Fruit fly (Drosophila melanogaster) whole organism, embryonic: Measurements from ENCODE around the gene CG12289.

ENCODE experiments used
- CG10147 ChIP-seq: fragments of 200-800 bp; sonication (Bioruptor generic); optimal IDR thresholded peaks from 2 replicates; lab custom pipeline; 2019; ENCODE audit warnings: missing biosample characterization, mild to moderate bottlenecking, missing genetic modification characterization, moderate library complexity
- CG10274 ChIP-seq: fragments of 200-800 bp; sonication (Bioruptor generic); optimal IDR thresholded peaks from 3 replicates; lab custom pipeline; 2017; ENCODE audit warnings: missing biosample characterization, mild to moderate bottlenecking, missing genetic modification characterization
- CG11695 ChIP-seq: fragments of 200-800 bp; sonication (Bioruptor generic); IDR thresholded peaks from 3 replicates; pipeline ENCODE4 v1.3.6; 2022; ENCODE audit warnings: missing biosample characterization, missing genetic modification characterization
- CG11723 ChIP-seq: fragments of 200-800 bp; sonication (Bioruptor generic); optimal IDR thresholded peaks from 2 replicates; lab custom pipeline; 2017; ENCODE audit warnings: missing biosample characterization, mild to moderate bottlenecking, missing genetic modification characterization
- CG15479 ChIP-seq: fragments of 200-800 bp; sonication (Bioruptor generic); optimal IDR thresholded peaks from 3 replicates; lab custom pipeline; 2019; ENCODE audit warnings: missing biosample characterization, mild to moderate bottlenecking, missing genetic modification characterization, moderate library complexity
- CG17359 ChIP-seq: fragments of 200-800 bp; sonication (Bioruptor generic); optimal IDR thresholded peaks from 3 replicates; lab custom pipeline; 2018; ENCODE audit warnings: missing biosample characterization, mild to moderate bottlenecking, missing genetic modification characterization, moderate library complexity
- CG17385 ChIP-seq: fragments of 200-800 bp; sonication (Bioruptor generic); optimal IDR thresholded peaks from 3 replicates; lab custom pipeline; 2018; ENCODE audit warnings: missing biosample characterization, mild to moderate bottlenecking, missing genetic modification characterization
- CG17912 ChIP-seq: fragments of 200-800 bp; sonication (Bioruptor generic); optimal IDR thresholded peaks from 2 replicates; lab custom pipeline; 2018; ENCODE audit warnings: missing biosample characterization, mild to moderate bottlenecking, missing genetic modification characterization
- CG2199 ChIP-seq: fragments of 200-800 bp; sonication (Bioruptor generic); IDR thresholded peaks from 3 replicates; pipeline ENCODE4 v1.3.6; 2022; ENCODE audit warnings: missing biosample characterization, missing genetic modification characterization
- CG34376 ChIP-seq: fragments of 200-800 bp; sonication (Bioruptor generic); optimal IDR thresholded peaks from 2 replicates; lab custom pipeline; 2018; ENCODE audit warnings: missing biosample characterization, mild to moderate bottlenecking, missing genetic modification characterization
- CG3995 ChIP-seq: fragments of 200-800 bp; sonication (Bioruptor generic); optimal IDR thresholded peaks from 3 replicates; lab custom pipeline; 2016; ENCODE audit warnings: missing biosample characterization, missing genetic modification characterization
- CG5245 ChIP-seq: fragments of 200-800 bp; sonication (Bioruptor generic); optimal IDR thresholded peaks from 3 replicates; lab custom pipeline; 2016; ENCODE audit warnings: missing biosample characterization, missing genetic modification characterization
- CG7357 ChIP-seq: fragments of 200-800 bp; sonication (Bioruptor generic); IDR thresholded peaks from 3 replicates; pipeline ENCODE4 v1.3.6; 2022; ENCODE audit warnings: missing biosample characterization, missing genetic modification characterization
- Doc3 ChIP-seq: fragments of 200-800 bp; sonication (Bioruptor generic); IDR thresholded peaks from 3 replicates; pipeline ENCODE4 v1.3.6; 2022; ENCODE audit warnings: missing biosample characterization, missing genetic modification characterization; ENCODE audit not compliant: partially characterized antibody
- Fer3 ChIP-seq: fragments of 200-800 bp; sonication (Bioruptor generic); optimal IDR thresholded peaks from 2 replicates; lab custom pipeline; 2018; ENCODE audit warnings: missing biosample characterization, mild to moderate bottlenecking, missing genetic modification characterization, moderate library complexity
- GATAe ChIP-seq: fragments of 200-800 bp; sonication (Bioruptor generic); conservative IDR thresholded peaks from 2 replicates; pipeline ENCODE4 v1.3.6; 2022; ENCODE audit warnings: missing biosample characterization, missing genetic modification characterization
- Hey ChIP-seq: fragments of 200-800 bp; sonication (Bioruptor generic); optimal IDR thresholded peaks from 3 replicates; lab custom pipeline; 2018; ENCODE audit warnings: missing biosample characterization, mild to moderate bottlenecking, missing genetic modification characterization
- Meics ChIP-seq: fragments of 200-800 bp; sonication (Bioruptor generic); optimal IDR thresholded peaks from 2 replicates; lab custom pipeline; 2017; ENCODE audit warnings: missing biosample characterization, mild to moderate bottlenecking, missing genetic modification characterization
- NFAT ChIP-seq: fragments of 200-800 bp; sonication (Bioruptor generic); IDR thresholded peaks from 2 replicates; pipeline ENCODE4 v1.3.6; 2022; ENCODE audit warnings: missing biosample characterization, missing genetic modification characterization
- NK7.1 ChIP-seq: fragments of 200-800 bp; sonication (Bioruptor generic); optimal IDR thresholded peaks from 3 replicates; lab custom pipeline; 2016; ENCODE audit warnings: missing biosample characterization, missing genetic modification characterization
- Neu2 ChIP-seq: fragments of 200-800 bp; sonication (Bioruptor generic); optimal IDR thresholded peaks from 3 replicates; lab custom pipeline; 2016; ENCODE audit warnings: missing biosample characterization, missing genetic modification characterization, borderline replicate concordance
- Optix ChIP-seq: fragments of 200-800 bp; sonication (Bioruptor generic); IDR thresholded peaks from 3 replicates; pipeline ENCODE4 v1.3.6; 2022; ENCODE audit warnings: missing biosample characterization, missing genetic modification characterization
- Poxn ChIP-seq: fragments of 200-800 bp; sonication (Bioruptor generic); IDR thresholded peaks from 2 replicates; pipeline ENCODE4 v1.3.6; 2022; ENCODE audit warnings: missing biosample characterization, missing genetic modification characterization
- Ssrp ChIP-seq: fragments of 200-800 bp; sonication (Bioruptor generic); optimal IDR thresholded peaks from 2 replicates; lab custom pipeline; 2018; ENCODE audit warnings: missing biosample characterization, mild to moderate bottlenecking, missing genetic modification characterization, moderate library complexity
- TFAM ChIP-seq: fragments of 200-800 bp; sonication (Bioruptor generic); optimal IDR thresholded peaks from 2 replicates; lab custom pipeline; 2017; ENCODE audit warnings: missing biosample characterization, missing genetic modification characterization, inconsistent platforms
- Vsx1 ChIP-seq: fragments of 200-800 bp; sonication (Bioruptor generic); optimal IDR thresholded peaks from 2 replicates; lab custom pipeline; 2017; ENCODE audit warnings: missing biosample characterization, mild to moderate bottlenecking, missing genetic modification characterization, missing genetic modification reagents
- bbx ChIP-seq: fragments of 200-800 bp; sonication (Bioruptor generic); IDR thresholded peaks from 2 replicates; pipeline ENCODE4 v1.3.6; 2022; ENCODE audit warnings: missing biosample characterization, missing genetic modification characterization; ENCODE audit not compliant: partially characterized antibody
- chif ChIP-seq, 2 experiments: fragments of 200-800 bp; sonication (Bioruptor generic); optimal IDR thresholded peaks; 3 replicates each; lab custom pipeline; 2016; ENCODE audit warnings: missing biosample characterization in 2 of 2, missing genetic modification characterization in 2 of 2
- chinmo ChIP-seq: fragments of 200-800 bp; sonication (Bioruptor generic); IDR thresholded peaks from 4 replicates; pipeline ENCODE4 v1.3.6; 2022; ENCODE audit warnings: missing biosample characterization, missing genetic modification characterization; ENCODE audit not compliant: partially characterized antibody
- cwo ChIP-seq: fragments of 200-800 bp; sonication (Bioruptor generic); optimal IDR thresholded peaks from 3 replicates; lab custom pipeline; 2017; ENCODE audit warnings: missing biosample characterization, missing genetic modification characterization, mild to moderate bottlenecking, moderate library complexity, missing genetic modification reagents
- fd102C ChIP-seq: fragments of 200-800 bp; sonication (Bioruptor generic); optimal IDR thresholded peaks from 2 replicates; lab custom pipeline; 2018; ENCODE audit warnings: missing biosample characterization, mild to moderate bottlenecking, missing genetic modification characterization, moderate library complexity
- fd96Cb ChIP-seq: fragments of 200-800 bp; sonication (Bioruptor generic); optimal IDR thresholded peaks from 2 replicates; lab custom pipeline; 2018; ENCODE audit warnings: missing biosample characterization, mild to moderate bottlenecking, missing genetic modification characterization, moderate library complexity
- fu2 ChIP-seq: fragments of 200-800 bp; sonication (Bioruptor generic); optimal IDR thresholded peaks from 2 replicates; lab custom pipeline; 2016; ENCODE audit warnings: missing biosample characterization, missing genetic modification characterization
- gce ChIP-seq: fragments of 200-800 bp; sonication (Bioruptor generic); IDR thresholded peaks from 3 replicates; pipeline ENCODE4 v1.3.6; 2022; ENCODE audit warnings: missing biosample characterization, missing genetic modification characterization
- grau ChIP-seq: fragments of 200-800 bp; optimal IDR thresholded peaks from 3 replicates; lab custom pipeline; 2019; ENCODE audit warnings: missing biosample characterization, mild to moderate bottlenecking, missing genetic modification characterization, moderate library complexity
- hb ChIP-seq: fragments of 200-800 bp; sonication (Bioruptor generic); IDR thresholded peaks from 3 replicates; pipeline ENCODE4 v1.3.6; 2022; ENCODE audit warnings: missing biosample characterization, missing genetic modification characterization; ENCODE audit not compliant: partially characterized antibody
- knrl ChIP-seq: fragments of 200-800 bp; sonication (Bioruptor generic); IDR thresholded peaks from 3 replicates; pipeline ENCODE4 v1.3.6; 2022; ENCODE audit warnings: missing biosample characterization, missing genetic modification characterization; ENCODE audit not compliant: partially characterized antibody
- lola ChIP-seq, 3 experiments: fragments of >200 bp in 2 of 3; fragments of 200-800 bp in 1 of 3; sonication (Bioruptor generic) in 1 of 3; optimal IDR thresholded peaks; 2 replicates each; lab custom pipeline; 2017 to 2019; ENCODE audit warnings: missing biosample characterization in 3 of 3, missing genetic modification characterization in 3 of 3, mild to moderate bottlenecking in 1 of 3, moderate library complexity in 1 of 3
- nerfin-2 ChIP-seq: fragments of 200-800 bp; sonication (Bioruptor generic); IDR thresholded peaks from 2 replicates; pipeline ENCODE4 v1.3.6; 2022; ENCODE audit warnings: missing biosample characterization, missing genetic modification characterization; ENCODE audit not compliant: partially characterized antibody
- oc ChIP-seq: fragments of 200-800 bp; sonication (Bioruptor generic); optimal IDR thresholded peaks from 2 replicates; lab custom pipeline; 2018; ENCODE audit warnings: missing biosample characterization, mild to moderate bottlenecking, missing genetic modification characterization, moderate library complexity
- pan ChIP-seq, 4 experiments: fragments of >200 bp in 3 of 4; fragments of 200-800 bp in 1 of 4; sonication (Bioruptor generic) in 1 of 4; optimal IDR thresholded peaks in 3 of 4; IDR thresholded peaks in 1 of 4; 2 replicates each; pipeline versions ENCODE4 v1.3.6 to Lab custom; 2017 to 2022; ENCODE audit warnings: missing biosample characterization in 2 of 4, missing genetic modification characterization in 2 of 4, mixed read lengths in 1 of 4
- pfk ChIP-seq: fragments of 200-800 bp; sonication (Bioruptor generic); optimal IDR thresholded peaks from 2 replicates; lab custom pipeline; 2018; ENCODE audit warnings: missing biosample characterization, mild to moderate bottlenecking, missing genetic modification characterization, moderate library complexity
- psq ChIP-seq: fragments of 200-800 bp; sonication (Bioruptor generic); optimal IDR thresholded peaks from 2 replicates; lab custom pipeline; 2017; ENCODE audit warnings: missing biosample characterization, missing genetic modification characterization
- ro ChIP-seq: fragments of 200-800 bp; sonication (Bioruptor generic); IDR thresholded peaks from 2 replicates; pipeline ENCODE4 v1.3.6; 2022; ENCODE audit warnings: missing biosample characterization, missing genetic modification characterization
- tio ChIP-seq: fragments of 200-800 bp; sonication (Bioruptor generic); optimal IDR thresholded peaks from 2 replicates; lab custom pipeline; 2017; ENCODE audit warnings: missing biosample characterization, missing genetic modification characterization, inconsistent platforms
- unc-4 ChIP-seq: fragments of 200-800 bp; sonication (Bioruptor generic); IDR thresholded peaks from 2 replicates; pipeline ENCODE4 v1.3.6; 2022; ENCODE audit warnings: missing biosample characterization, missing genetic modification characterization; ENCODE audit not compliant: partially characterized antibody
- zfh1 ChIP-seq: fragments of 200-800 bp; sonication (Bioruptor generic); IDR thresholded peaks from 3 replicates; pipeline ENCODE4 v1.3.6; 2022; ENCODE audit warnings: missing biosample characterization, missing genetic modification characterization

CG12289 gene

DNA sequence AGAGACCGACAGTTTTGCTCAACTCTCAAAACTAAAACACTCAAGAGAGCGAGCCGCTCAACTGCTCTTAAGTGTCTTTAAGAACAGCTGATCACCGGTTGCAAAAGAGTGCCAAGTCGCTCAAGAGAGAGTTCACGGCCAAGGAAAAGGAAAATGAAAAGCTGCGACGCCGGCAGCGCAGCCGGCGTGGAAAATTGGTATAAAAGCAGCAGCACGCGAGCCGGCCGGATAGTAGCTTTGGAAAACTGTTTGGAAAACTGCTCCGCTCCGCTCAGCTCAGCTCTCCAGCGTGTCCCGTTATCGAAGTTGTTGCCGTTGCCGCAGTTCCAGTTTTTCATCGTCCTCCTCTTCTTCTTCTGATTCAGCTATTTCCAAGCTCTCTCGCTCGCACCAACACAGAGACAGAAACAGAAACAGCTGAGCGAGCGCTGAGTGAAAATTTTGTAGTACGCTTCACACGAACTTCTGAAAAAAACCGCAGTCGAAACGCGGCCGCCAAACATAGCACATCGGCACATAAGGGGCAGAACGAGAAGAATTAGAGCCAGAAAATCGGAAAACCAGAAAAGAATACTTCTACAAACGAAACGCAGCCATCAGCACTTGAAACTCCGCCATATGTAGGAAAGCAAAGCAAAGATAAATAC lies 29.2 kb upstream of the CG12289 start, which contains the start of gene chrb (continued):
- no peak for TF ChIP-seq fu2 (GFP tag; lab: Kevin White, UChicago)
- TF ChIP-seq TFAM, result no peak
- peak; percentile 51; the same call in 1 of the 3 replicates for TF ChIP-seq Doc3 (GFP tag; lab: Robert Waterston, UW)
- no peak for TF ChIP-seq Poxn
- TF ChIP-seq CG3995, result no peak
- 0 out of 3 replicates have a peak, but pooled peaks have one; percentile 44 for TF ChIP-seq zfh1 (GFP tag; lab: Robert Waterston, UW)
- TF ChIP-seq lola (GFP tag; optimal IDR thresholded peaks at IDR 0.05; lab: Kevin White, UChicago), result no peak
- no peak for TF ChIP-seq Neu2 (GFP tag; lab: Kevin White, UChicago)
- peak; percentile 41; the same call in 1 of the 3 replicates for TF ChIP-seq CG11695 (GFP tag; lab: Robert Waterston, UW)
- peak; percentile 15 for TF ChIP-seq NK7.1 (GFP tag; lab: Kevin White, UChicago)
- no peak; the same call in 2 of the 3 replicates for TF ChIP-seq Optix (GFP tag; lab: Robert Waterston, UW)
- TF ChIP-seq tio, result no peak
- peak; percentile 50 for TF ChIP-seq grau (tag; lab: Kevin White, UChicago)
- TF ChIP-seq CG17385 (GFP tag; lab: Kevin White, UChicago), result peak; percentile 98
- peak in 1 of 2 experiments; percentile 35 for TF ChIP-seq chif (GFP tag; optimal IDR thresholded peaks at IDR 0.05; lab: Kevin White, UChicago)
- TF ChIP-seq fd102C (GFP tag; lab: Kevin White, UChicago), result no peak
- TF ChIP-seq hb (GFP tag; lab: Robert Waterston, UW), result no peak
- TF ChIP-seq NFAT (GFP tag; lab: Robert Waterston, UW), result 0 out of 2 replicates have a peak, but pooled peaks have one; percentile 26
- TF ChIP-seq Meics (GFP tag; lab: Kevin White, UChicago), result peak; percentile 42
- TF ChIP-seq CG15479 (GFP tag; lab: Kevin White, UChicago), result peak; percentile 29
- TF ChIP-seq CG11723 (GFP tag; lab: Kevin White, UChicago), result peak; percentile 46
- no peak for TF ChIP-seq CG17912 (GFP tag; lab: Kevin White, UChicago)
- TF ChIP-seq bbx, result peak; percentile 80
- peak; percentile 72 for TF ChIP-seq pfk
- peak; percentile 87; the same call in 1 of the 3 replicates for TF ChIP-seq CG2199 (GFP tag; lab: Robert Waterston, UW)
- peak; percentile 91; the same call in 2 of the 4 replicates for TF ChIP-seq chinmo (GFP tag; lab: Robert Waterston, UW)
- TF ChIP-seq CG10147 (GFP tag; lab: Kevin White, UChicago), result peak; percentile 41
- TF ChIP-seq fd96Cb (tag; lab: Kevin White, UChicago), result no peak
- TF ChIP-seq unc-4 (GFP tag; lab: Robert Waterston, UW), result peak; percentile 51
- TF ChIP-seq gce (GFP tag; lab: Robert Waterston, UW), result peak; percentile 76; the same call in 1 of the 3 replicates
- TF ChIP-seq psq, result peak; percentile 77
- no peak for TF ChIP-seq GATAe (GFP tag; lab: Robert Waterston, UW)
- peak; percentile 58 for TF ChIP-seq CG17359
- peak; percentile 77 for TF ChIP-seq oc (tag; lab: Kevin White, UChicago)
- no peak for TF ChIP-seq Fer3 (tag; lab: Kevin White, UChicago)
- no peak for TF ChIP-seq Hey (tag; lab: Kevin White, UChicago)
- TF ChIP-seq nerfin-2 (GFP tag; lab: Robert Waterston, UW), result peak; percentile 51; the same call in 1 of the 2 replicates
- TF ChIP-seq cwo (GFP tag; lab: Kevin White, UChicago), result peak; percentile 72
- TF ChIP-seq ro, result no peak
- no peak for TF ChIP-seq Ssrp
- no peak for TF ChIP-seq pan (optimal IDR thresholded peaks at IDR 0.05; lab: Kevin White, UChicago)
- TF ChIP-seq pan (GFP tag; optimal IDR thresholded peaks at IDR 0.05 in 1 of 2, IDR thresholded peaks at IDR 0.05 in 1 of 2), result no peak
- TF ChIP-seq CG5245 (GFP tag; lab: Kevin White, UChicago), result peak; percentile 28
- TF ChIP-seq knrl (GFP tag; lab: Robert Waterston, UW), result peak; percentile 50; the same call in 2 of the 3 replicates
- TF ChIP-seq CG7357 (GFP tag; lab: Robert Waterston, UW), result no peak
- TF ChIP-seq Vsx1 (GFP tag; lab: Kevin White, UChicago), result peak; percentile 47
- TF ChIP-seq CG10274 (GFP tag; lab: Kevin White, UChicago), result no peak
- TF ChIP-seq CG34376 (GFP tag; lab: Kevin White, UChicago), result peak; percentile 84
